Worm (Caenorhabditis elegans) whole organism, young adult: ENCODE data around the gene nhr-125.

ENCODE experiments used
- B0261.1 ChIP-seq: sonication (generic microtip); optimal IDR thresholded peaks from 2 replicates; lab custom pipeline; 2016; ENCODE audit warnings: mild to moderate bottlenecking, missing genetic modification characterization, moderate library complexity, missing compliant biosample characterization
- C17E4.6 ChIP-seq: fragments of 200-800 bp; sonication (Bioruptor generic); IDR thresholded peaks from 2 replicates; pipeline ENCODE4 v1.3.6; 2022; ENCODE audit warnings: missing genetic modification reagents, missing genetic modification characterization, missing compliant biosample characterization
- D2030.7 ChIP-seq: fragments of 200-800 bp; sonication (Bioruptor generic); IDR thresholded peaks from 2 replicates; pipeline ENCODE4 v1.3.6; 2022; ENCODE audit warnings: missing genetic modification reagents, missing genetic modification characterization, missing compliant biosample characterization
- F22D6.2 ChIP-seq: sonication (generic microtip); optimal IDR thresholded peaks from 2 replicates; lab custom pipeline; 2016; ENCODE audit warnings: mild to moderate bottlenecking, missing genetic modification characterization, missing compliant biosample characterization
- F33H1.4 ChIP-seq: fragments of 200-800 bp; sonication (Bioruptor generic); IDR thresholded peaks from 2 replicates; pipeline ENCODE4 v1.3.6; 2022; ENCODE audit warnings: missing genetic modification reagents, missing genetic modification characterization, missing compliant biosample characterization
- F37B4.10 ChIP-seq: fragments of 200-800 bp; sonication (Bioruptor generic); IDR thresholded peaks from 2 replicates; pipeline ENCODE4 v1.3.6; 2022; ENCODE audit warnings: missing genetic modification characterization, missing compliant biosample characterization
- F52B5.7 ChIP-seq: sonication (generic microtip); optimal IDR thresholded peaks from 2 replicates; lab custom pipeline; 2016; ENCODE audit warnings: mild to moderate bottlenecking, missing genetic modification characterization, missing compliant biosample characterization
- F55B11.4 ChIP-seq: sonication (generic microtip); optimal IDR thresholded peaks from 2 replicates; lab custom pipeline; 2016; ENCODE audit warnings: missing compliant biosample characterization, missing genetic modification characterization, borderline replicate concordance; ENCODE audit not compliant: insufficient read depth
- F57A8.1 ChIP-seq: fragments of 200-800 bp; sonication (Bioruptor generic); optimal IDR thresholded peaks from 2 replicates; lab custom pipeline; 2018; ENCODE audit warnings: mild to moderate bottlenecking, missing genetic modification characterization, moderate library complexity, missing compliant biosample characterization
- K12H6.12 ChIP-seq: fragments of 200-800 bp; sonication (Bioruptor generic); optimal IDR thresholded peaks from 2 replicates; lab custom pipeline; 2018; ENCODE audit warnings: mild to moderate bottlenecking, missing genetic modification characterization, missing compliant biosample characterization
- T26A5.8 ChIP-seq: sonication (generic microtip); optimal IDR thresholded peaks from 2 replicates; lab custom pipeline; 2016; ENCODE audit warnings: missing genetic modification characterization, missing compliant biosample characterization
- Y56A3A.18 ChIP-seq: fragments of 200-800 bp; sonication (Bioruptor generic); IDR thresholded peaks from 2 replicates; pipeline ENCODE4 v1.3.6; 2022; ENCODE audit warnings: missing genetic modification reagents, missing genetic modification characterization, missing compliant biosample characterization
- athp-1 ChIP-seq: sonication (generic microtip); optimal IDR thresholded peaks from 2 replicates; lab custom pipeline; 2017; ENCODE audit warnings: mild to moderate bottlenecking, missing genetic modification characterization, missing compliant biosample characterization
- attf-3 ChIP-seq: fragments of 200-800 bp; sonication (Bioruptor generic); conservative IDR thresholded peaks from 2 replicates; pipeline ENCODE4 v1.3.6; 2022; ENCODE audit warnings: missing genetic modification reagents, missing genetic modification characterization, missing compliant biosample characterization
- bed-2 ChIP-seq: fragments of 200-800 bp; sonication (Bioruptor generic); IDR thresholded peaks from 2 replicates; pipeline ENCODE4 v1.3.6; 2022; ENCODE audit warnings: missing genetic modification reagents, missing genetic modification characterization, missing compliant biosample characterization
- ceh-27 ChIP-seq: fragments of 200-800 bp; sonication (Bioruptor generic); optimal IDR thresholded peaks from 2 replicates; lab custom pipeline; 2018; ENCODE audit warnings: mild to moderate bottlenecking, missing genetic modification characterization, moderate library complexity, missing compliant biosample characterization
- ceh-40 ChIP-seq: fragments of 200-800 bp; sonication (Bioruptor generic); IDR thresholded peaks from 2 replicates; pipeline ENCODE4 v1.3.6; 2022; ENCODE audit warnings: missing genetic modification characterization, missing compliant biosample characterization
- dox-1 ChIP-seq: fragments of 200-800 bp; sonication (Bioruptor generic); IDR thresholded peaks from 2 replicates; pipeline ENCODE4 v1.3.6; 2022; ENCODE audit warnings: missing genetic modification reagents, missing genetic modification characterization, missing compliant biosample characterization
- dpff-1 ChIP-seq: sonication (generic microtip); optimal IDR thresholded peaks from 2 replicates; lab custom pipeline; 2017; ENCODE audit warnings: mild to moderate bottlenecking, missing genetic modification characterization, missing compliant biosample characterization
- efl-1 ChIP-seq: fragments of 150-350 bp; optimal IDR thresholded peaks from 2 replicates; lab custom pipeline; 2014; ENCODE audit warnings: missing biosample characterization, missing genetic modification reagents, missing genetic modification characterization
- egl-44 ChIP-seq: fragments of 200-800 bp; sonication (Bioruptor generic); IDR thresholded peaks from 2 replicates; pipeline ENCODE4 v1.3.6; 2022; ENCODE audit warnings: missing genetic modification reagents, missing genetic modification characterization, missing compliant biosample characterization
- fkh-3 ChIP-seq: sonication (generic microtip); optimal IDR thresholded peaks from 2 replicates; lab custom pipeline; 2016; ENCODE audit warnings: mild to moderate bottlenecking, missing genetic modification characterization, missing compliant biosample characterization
- hmg-20 ChIP-seq: fragments of 200-800 bp; sonication (Bioruptor generic); IDR thresholded peaks from 2 replicates; pipeline ENCODE4 v1.3.6; 2022; ENCODE audit warnings: missing genetic modification reagents, missing genetic modification characterization, missing compliant biosample characterization
- hsf-1 ChIP-seq: fragments of 200-800 bp; sonication (Bioruptor generic); IDR thresholded peaks from 2 replicates; pipeline ENCODE4 v1.3.6; 2022; ENCODE audit warnings: missing genetic modification reagents, missing genetic modification characterization, missing compliant biosample characterization
- let-607 ChIP-seq, 2 experiments: fragments of 200-800 bp in 1 of 2; sonication (Bioruptor generic) in 1 of 2; sonication (generic microtip) in 1 of 2; optimal IDR thresholded peaks; 2 replicates each; lab custom pipeline; 2016 to 2018; ENCODE audit warnings: mild to moderate bottlenecking in 2 of 2, missing compliant biosample characterization in 2 of 2, missing genetic modification characterization in 2 of 2, moderate library complexity in 2 of 2, missing genotype in 1 of 2
- lin-35 ChIP-seq, 3 experiments: fragments of 150-350 bp in 2 of 3; sonication (generic microtip) in 1 of 3; optimal IDR thresholded peaks; 2 replicates each; lab custom pipeline; 2014 to 2018; ENCODE audit warnings: missing biosample characterization in 3 of 3, missing genetic modification characterization in 3 of 3, missing genetic modification reagents in 3 of 3
- mcd-1 ChIP-seq: fragments of 200-800 bp; sonication (Bioruptor generic); IDR thresholded peaks from 2 replicates; pipeline ENCODE4 v1.3.6; 2022; ENCODE audit warnings: missing genetic modification reagents, missing genetic modification characterization, missing compliant biosample characterization
- nfya-1 ChIP-seq: sonication (generic microtip); optimal IDR thresholded peaks from 2 replicates; lab custom pipeline; 2017; ENCODE audit warnings: antibody characterized with exemption, missing compliant biosample characterization, missing genetic modification characterization, borderline replicate concordance; ENCODE audit not compliant: insufficient read depth
- nfyb-1 ChIP-seq: fragments of 200-800 bp; sonication (Bioruptor generic); IDR thresholded peaks from 2 replicates; pipeline ENCODE4 v1.3.6; 2022; ENCODE audit warnings: missing genetic modification reagents, missing genetic modification characterization, missing compliant biosample characterization
- nhr-120 ChIP-seq: fragments of 200-800 bp; sonication (Bioruptor generic); IDR thresholded peaks from 2 replicates; pipeline ENCODE4 v1.3.6; 2022; ENCODE audit warnings: missing genetic modification characterization, missing compliant biosample characterization
- nhr-80 ChIP-seq: sonication (generic microtip); optimal IDR thresholded peaks from 2 replicates; lab custom pipeline; 2016; ENCODE audit warnings: missing genetic modification characterization, missing compliant biosample characterization
- pbrm-1 ChIP-seq: fragments of 200-800 bp; sonication (Bioruptor generic); IDR thresholded peaks from 2 replicates; pipeline ENCODE4 v1.3.6; 2022; ENCODE audit warnings: missing genetic modification reagents, missing genetic modification characterization, missing compliant biosample characterization
- pha-4 ChIP-seq: fragments of 150-350 bp; sonication (generic microtip); optimal IDR thresholded peaks from 2 replicates; lab custom pipeline; 2014; ENCODE audit warnings: missing biosample characterization, missing genetic modification reagents, missing genetic modification characterization
- snpc-3.4 ChIP-seq: sonication (generic microtip); optimal IDR thresholded peaks from 2 replicates; lab custom pipeline; 2017; ENCODE audit warnings: missing genetic modification characterization, mild to moderate bottlenecking, missing compliant biosample characterization, antibody characterized with exemption, moderate library complexity, missing genotype, missing genetic modification reagents
- unc-62 ChIP-seq: fragments of 150-350 bp; optimal IDR thresholded peaks from 2 replicates; lab custom pipeline; 2014; ENCODE audit warnings: missing biosample characterization, missing genetic modification reagents, missing genetic modification characterization
- xnd-1 ChIP-seq: sonication (generic microtip); optimal IDR thresholded peaks from 2 replicates; lab custom pipeline; 2016; ENCODE audit warnings: missing genotype, missing genetic modification reagents, missing genetic modification characterization, missing compliant biosample characterization
- zfh-2 ChIP-seq: fragments of 200-800 bp; sonication (Bioruptor generic); conservative IDR thresholded peaks from 2 replicates; pipeline ENCODE4 v1.3.6; 2022; ENCODE audit warnings: missing genetic modification reagents, missing genetic modification characterization, missing compliant biosample characterization
- ztf-22 ChIP-seq: fragments of 200-800 bp; sonication (Bioruptor generic); optimal IDR thresholded peaks from 2 replicates; lab custom pipeline; 2018; ENCODE audit warnings: mild to moderate bottlenecking, missing genetic modification characterization, moderate library complexity, missing compliant biosample characterization
- ztf-25 ChIP-seq: fragments of 200-800 bp; sonication (Bioruptor generic); IDR thresholded peaks from 2 replicates; pipeline ENCODE4 v1.3.6; 2022; ENCODE audit warnings: missing genetic modification reagents, missing genetic modification characterization, missing compliant biosample characterization
- ztf-26 ChIP-seq: sonication (generic microtip); optimal IDR thresholded peaks from 2 replicates; lab custom pipeline; 2017; ENCODE audit warnings: missing genetic modification characterization, missing compliant biosample characterization

nhr-125 gene

ce11 chrV:4371309-4371933 lies 46.1 kb upstream of the nhr-125 start, which contains the start of the genes gmpr-1 and fipp-1 (continued):
- TF ChIP-seq F33H1.4 (GFP tag; lab: Robert Waterston, UW) (peak; percentile 46), D2030.7 (GFP tag; lab: Robert Waterston, UW) (peak; percentile 58; the same call in 1 of the 2 replicates), F37B4.10 (GFP tag; lab: Robert Waterston, UW) (no peak), nfya-1 (no peak), snpc-3.4 (tag; lab: Kevin White, UChicago) (peak; percentile 17), dox-1 (GFP tag; lab: Robert Waterston, UW) (0 out of 2 replicates have a peak, but pooled peaks have one; percentile 42), attf-3 (peak; percentile 97), dpff-1 (tag; lab: Kevin White, UChicago) (no peak), efl-1 (peak; percentile 85), nhr-120 (GFP tag; lab: Robert Waterston, UW) (no peak), xnd-1 (peak; percentile 74), T26A5.8 (tag; lab: Kevin White, UChicago) (no peak), F22D6.2 (no peak), athp-1 (tag; lab: Kevin White, UChicago) (peak; percentile 10)
- TF ChIP-seq, all 124 proteins: peak for 21

ce11 chrV:4370515-4370914 lies 45.2 kb upstream of the nhr-125 start:
- TF ChIP-seq zfh-2 (GFP tag; lab: Robert Waterston, UW) = peak; percentile 68
- no peak for TF ChIP-seq K12H6.12 (tag; lab: Kevin White, UChicago)

- TF ChIP-seq lin-35 (GFP tag; optimal IDR thresholded peaks at IDR 0.05; lab: Kevin White, UChicago) (no peak), F52B5.7 (no peak), egl-44 (GFP tag; lab: Robert Waterston, UW) (no peak), mcd-1 (GFP tag; lab: Robert Waterston, UW) (no peak), ztf-25 (GFP tag; lab: Robert Waterston, UW) (no peak), nhr-80 (no peak), pbrm-1 (GFP tag; lab: Robert Waterston, UW) (no peak), ceh-40 (no peak), bed-2 (GFP tag; lab: Robert Waterston, UW) (no peak), efl-1 (no peak), hmg-20 (GFP tag; lab: Robert Waterston, UW) (no peak), nfyb-1 (GFP tag; lab: Robert Waterston, UW) (no peak), B0261.1 (tag; lab: Kevin White, UChicago) (no peak), F57A8.1 (no peak)
These were observed 41.1 kb upstream of the nhr-125 start, which contains the start of gene F32D1.11 for ce11 chrV:4366440-4366839. Gene F32D1.11, minus strand, starts transcription at chrV:4366540.

ce11 chrV:4364517-4364916 lies 39.2 kb upstream of the nhr-125 start, which contains the start of gene grl-13:
Gene grl-13, minus strand, starts transcription at chrV:4364617.
- TF ChIP-seq pha-4 (tag; lab: Kevin White, UChicago) (no peak), K12H6.12 (tag; lab: Kevin White, UChicago) (no peak), nhr-120 (GFP tag; lab: Robert Waterston, UW) (no peak), ceh-27 (GFP tag; lab: Kevin White, UChicago) (no peak), zfh-2 (GFP tag; lab: Robert Waterston, UW) (no peak), B0261.1 (tag; lab: Kevin White, UChicago) (no peak), ztf-26 (tag; lab: Kevin White, UChicago) (no peak), unc-62 (GFP tag; lab: Kevin White, UChicago) (no peak), Y56A3A.18 (GFP tag; lab: Robert Waterston, UW) (no peak), hsf-1 (GFP tag; lab: Robert Waterston, UW) (no peak), fkh-3 (no peak), ztf-22 (GFP tag; lab: Kevin White, UChicago) (no peak), F55B11.4 (tag; lab: Kevin White, UChicago) (no peak), F57A8.1 (no peak), let-607 (tag; optimal IDR thresholded peaks at IDR 0.05; lab: Kevin White, UChicago) (no peak), hmg-20 (GFP tag; lab: Robert Waterston, UW) (no peak), C17E4.6 (no peak), dox-1 (GFP tag; lab: Robert Waterston, UW) (no peak)
